Fruit fly (Drosophila melanogaster): ENCODE results near the gene sowah.

The sowah gene

DNA sequence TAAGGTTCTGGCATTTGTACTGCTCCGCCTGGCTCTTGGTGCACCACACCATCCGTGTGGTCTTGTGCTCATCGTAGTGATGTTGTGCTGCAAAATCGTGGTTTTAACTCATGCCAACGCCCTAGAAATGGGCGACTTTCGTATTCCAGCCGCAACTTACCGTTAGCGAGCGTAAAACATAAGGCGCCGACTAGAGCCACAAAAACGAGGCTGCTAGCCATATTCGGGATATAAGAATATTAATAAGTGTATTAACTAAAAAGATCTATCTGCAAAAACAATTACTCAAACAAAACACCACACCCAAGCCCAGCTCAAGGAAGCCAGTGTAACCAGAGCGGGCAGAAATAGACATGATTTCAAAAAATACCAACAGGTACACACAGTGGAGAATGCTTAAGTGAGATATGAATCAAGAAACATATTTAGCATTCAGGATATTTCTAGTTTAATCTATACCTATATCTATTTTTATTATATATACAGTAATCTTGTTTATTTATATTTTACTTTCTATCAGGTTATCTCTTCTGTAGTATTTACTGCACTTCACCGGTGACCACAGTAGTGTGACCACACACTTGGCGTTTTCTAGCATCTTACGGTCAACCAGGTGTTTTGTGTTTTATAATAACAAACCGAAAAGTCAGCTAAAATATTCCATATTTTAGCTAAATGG lies 38.8 kb downstream of the sowah start, which contains the start of the genes Tsf2 and CG34242 (continued):
- TF ChIP-seq CG30431 (GFP tag; optimal IDR thresholded peaks at IDR 0.05) (no peak), ato (GFP tag; IDR thresholded peaks at IDR 0.05; ENCODE audit: partially characterized antibody) (no peak)

DNA sequence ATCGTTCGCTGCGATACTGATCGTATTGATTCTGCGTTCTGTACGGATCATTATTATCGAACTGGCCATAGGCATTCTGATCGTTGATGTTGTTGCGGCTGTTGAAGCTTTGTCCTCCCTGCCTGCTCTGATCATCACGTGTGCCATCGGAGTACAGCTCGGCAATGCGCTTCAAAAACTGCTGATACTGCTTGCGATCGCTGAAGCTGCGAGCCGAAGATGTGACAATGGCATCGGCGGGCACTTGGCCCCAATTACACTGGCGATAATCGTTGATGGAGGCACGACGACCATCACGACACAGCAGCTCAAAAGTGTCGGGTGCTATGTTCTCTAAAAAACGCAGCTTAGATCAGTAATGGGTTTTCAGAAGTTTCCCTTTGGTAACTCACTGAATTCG lies 40.1 kb downstream of the sowah start:
- TF ChIP-seq trem (tag; optimal IDR thresholded peaks at IDR 0.05) (no peak), GATAe (GFP tag; conservative IDR thresholded peaks at IDR 0.05) (no peak), Nf-YB (GFP tag; optimal IDR thresholded peaks at IDR 0.05) (no peak), nerfin-2 (GFP tag; IDR thresholded peaks at IDR 0.05; ENCODE audit: partially characterized antibody) (peak; percentile 30; the same call in 1 of the 2 replicates), Six4 (GFP tag; optimal IDR thresholded peaks at IDR 0.05) (no peak), Ets65A (GFP tag) (peak; percentile 36)

DNA sequence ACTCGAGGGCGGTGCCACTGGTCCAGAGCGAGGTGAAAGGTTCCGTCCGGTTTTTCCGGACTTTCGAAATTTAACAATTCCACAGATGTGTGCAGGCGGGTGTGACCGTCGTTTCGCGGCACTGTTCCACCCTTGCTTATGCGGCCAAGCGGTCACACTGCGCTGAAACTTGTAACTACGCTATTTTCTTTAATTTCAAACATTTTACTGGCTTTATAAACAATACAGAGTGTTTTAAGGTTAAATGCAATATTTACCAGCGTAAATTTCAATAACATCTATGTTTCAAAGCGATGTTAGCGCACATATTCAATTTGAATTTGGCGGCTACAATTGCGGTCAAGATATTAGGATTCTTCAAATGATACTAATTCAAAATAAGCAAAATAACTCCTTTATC lies 42.3 kb downstream of the sowah start, which contains the start of gene nst:
Gene nst (minus strand): TSS at position 128 of the 400 bp plus-strand sequence.
- peak; percentile 40 for TF ChIP-seq Scr (GFP tag; IDR thresholded peaks at IDR 0.05; ENCODE audit: partially characterized antibody)
- no peak for TF ChIP-seq BtbVII (GFP tag; optimal IDR thresholded peaks at IDR 0.05)
- no peak for TF ChIP-seq Chrac-16 (GFP tag; optimal IDR thresholded peaks at IDR 0.05)
- no peak for TF ChIP-seq CG7271 (tag; optimal IDR thresholded peaks at IDR 0.05)
- TF ChIP-seq pita (GFP tag; optimal IDR thresholded peaks at IDR 0.05) = no peak
- TF ChIP-seq croc (GFP tag; conservative IDR thresholded peaks at IDR 0.05) = no peak
- TF ChIP-seq Sox100B (GFP tag; optimal IDR thresholded peaks at IDR 0.05) = no peak
- no peak for TF ChIP-seq CG7745 (tag; optimal IDR thresholded peaks at IDR 0.05)
- no peak for TF ChIP-seq sd (tag; optimal IDR thresholded peaks at IDR 0.05)
- TF ChIP-seq pzg (GFP tag; optimal IDR thresholded peaks at IDR 0.05) = peak; percentile 67
- no peak for TF ChIP-seq Dip2 (GFP tag; IDR thresholded peaks at IDR 0.05)
- no peak for TF ChIP-seq lbe (GFP tag; optimal IDR thresholded peaks at IDR 0.05)
- TF ChIP-seq CG1233 (GFP tag; optimal IDR thresholded peaks at IDR 0.05) = no peak
- TF ChIP-seq CG14441 (GFP tag; IDR thresholded peaks at IDR 0.05) = no peak
- peak; percentile 57 for TF ChIP-seq Myb (GFP tag; optimal IDR thresholded peaks at IDR 0.05)
- peak; percentile 7 for TF ChIP-seq HmgZ (tag; optimal IDR thresholded peaks at IDR 0.05)
- no peak for TF ChIP-seq grn (GFP tag; optimal IDR thresholded peaks at IDR 0.05)
- TF ChIP-seq CG9817 (tag; optimal IDR thresholded peaks at IDR 0.05) = peak; percentile 19
- TF ChIP-seq kah (GFP tag; optimal IDR thresholded peaks at IDR 0.05) = no peak
- peak; percentile 32 for TF ChIP-seq YL-1 (GFP tag; optimal IDR thresholded peaks at IDR 0.05)
- TF ChIP-seq insv (GFP tag; optimal IDR thresholded peaks at IDR 0.05) = no peak
- TF ChIP-seq Dll (GFP tag; IDR thresholded peaks at IDR 0.05; ENCODE audit: partially characterized antibody) = peak; percentile 28; the same call in 1 of the 4 replicates
- no peak for TF ChIP-seq sqz (GFP tag; optimal IDR thresholded peaks at IDR 0.05)
- peak; percentile 17 for TF ChIP-seq CoRest (tag; optimal IDR thresholded peaks at IDR 0.05)
- TF ChIP-seq phol (tag; optimal IDR thresholded peaks at IDR 0.05) = peak; percentile 21
- TF ChIP-seq h (optimal IDR thresholded peaks at IDR 0.05) = no peak
- peak; percentile 30 for TF ChIP-seq Abd-B (GFP tag; optimal IDR thresholded peaks at IDR 0.05)
- TF ChIP-seq gce (GFP tag; IDR thresholded peaks at IDR 0.05) = no peak
- TF ChIP-seq nau (GFP tag; optimal IDR thresholded peaks at IDR 0.05) = no peak
- TF ChIP-seq Sin3A (optimal IDR thresholded peaks at IDR 0.05) = peak; percentile 9
- peak; percentile 83 for TF ChIP-seq E2f2 (GFP tag; IDR thresholded peaks at IDR 0.05)
- no peak for TF ChIP-seq C15 (GFP tag; IDR thresholded peaks at IDR 0.05)
- no peak for TF ChIP-seq jing (GFP tag; optimal IDR thresholded peaks at IDR 0.05)
- TF ChIP-seq fd3F (GFP tag; optimal IDR thresholded peaks at IDR 0.05) = no peak
- no peak for TF ChIP-seq ems (GFP tag; optimal IDR thresholded peaks at IDR 0.05)
- TF ChIP-seq Lhr (GFP tag; optimal IDR thresholded peaks at IDR 0.05) = no peak
- no peak for TF ChIP-seq CG4707 (GFP tag; optimal IDR thresholded peaks at IDR 0.05)
- TF ChIP-seq Ets97D (GFP tag; optimal IDR thresholded peaks at IDR 0.05) = peak; percentile 15
- peak; percentile 49; the same call in 1 of the 3 replicates for TF ChIP-seq Opbp (GFP tag; IDR thresholded peaks at IDR 0.05; ENCODE audit: partially characterized antibody)
